Fruit fly (Drosophila melanogaster) whole organism, embryonic: ENCODE results near the gene CG18749.

Source experiments
- Abd-B ChIP-seq: fragments of 200-800 bp; sonication (Bioruptor generic); optimal IDR thresholded peaks from 2 replicates; lab custom pipeline; 2018; ENCODE audit warnings: missing biosample characterization, mild to moderate bottlenecking, missing genetic modification characterization, moderate library complexity
- Ada2b ChIP-seq: fragments of 200-800 bp; sonication (Bioruptor generic); IDR thresholded peaks from 2 replicates; pipeline ENCODE4 v1.3.6; 2022; ENCODE audit warnings: missing biosample characterization, missing genetic modification characterization
- Atf3 ChIP-seq: fragments of 200-800 bp; sonication (Bioruptor generic); optimal IDR thresholded peaks from 3 replicates; lab custom pipeline; 2016; ENCODE audit warnings: missing biosample characterization, missing genetic modification characterization
- CG10147 ChIP-seq: fragments of 200-800 bp; sonication (Bioruptor generic); optimal IDR thresholded peaks from 2 replicates; lab custom pipeline; 2019; ENCODE audit warnings: missing biosample characterization, mild to moderate bottlenecking, missing genetic modification characterization, moderate library complexity
- CG1024 ChIP-seq: fragments of 200-800 bp; sonication (Bioruptor generic); IDR thresholded peaks from 2 replicates; pipeline ENCODE4 v1.3.6; 2022; ENCODE audit warnings: missing biosample characterization, missing genetic modification characterization
- CG12744 ChIP-seq: fragments of 200-800 bp; sonication (Bioruptor generic); optimal IDR thresholded peaks from 2 replicates; lab custom pipeline; 2016; ENCODE audit warnings: missing biosample characterization, missing genetic modification characterization
- CG13296 ChIP-seq: fragments of 200-800 bp; sonication (Bioruptor generic); optimal IDR thresholded peaks from 3 replicates; lab custom pipeline; 2018; ENCODE audit warnings: missing biosample characterization, mild to moderate bottlenecking, missing genetic modification characterization
- CG14965 ChIP-seq: fragments of 200-800 bp; sonication (Bioruptor generic); optimal IDR thresholded peaks from 2 replicates; lab custom pipeline; 2016; ENCODE audit warnings: missing biosample characterization, missing genetic modification characterization, borderline replicate concordance
- CG16813 ChIP-seq: fragments of 200-800 bp; sonication (Bioruptor generic); IDR thresholded peaks from 3 replicates; pipeline ENCODE4 v1.3.6; 2022; ENCODE audit warnings: missing biosample characterization, missing genetic modification characterization; ENCODE audit not compliant: partially characterized antibody
- CG16863 ChIP-seq: fragments of 200-800 bp; sonication (Bioruptor generic); optimal IDR thresholded peaks from 3 replicates; lab custom pipeline; 2016; ENCODE audit warnings: missing biosample characterization, missing genetic modification characterization
- CG2202 ChIP-seq: fragments of 200-800 bp; sonication (Bioruptor generic); optimal IDR thresholded peaks from 2 replicates; lab custom pipeline; 2018; ENCODE audit warnings: missing biosample characterization, mild to moderate bottlenecking, missing genetic modification characterization
- CG32532 ChIP-seq: fragments of 200-800 bp; sonication (Bioruptor generic); IDR thresholded peaks from 2 replicates; pipeline ENCODE4 v1.3.6; 2022; ENCODE audit warnings: missing biosample characterization, missing genetic modification characterization
- CG32767 ChIP-seq: fragments of 200-800 bp; sonication (Bioruptor generic); IDR thresholded peaks from 2 replicates; pipeline ENCODE4 v1.3.6; 2022; ENCODE audit warnings: missing biosample characterization, missing genetic modification characterization
- CG33213 ChIP-seq: fragments of 200-800 bp; sonication (Bioruptor generic); optimal IDR thresholded peaks from 3 replicates; lab custom pipeline; 2016; ENCODE audit warnings: missing biosample characterization, missing genetic modification characterization
- CG33557 ChIP-seq: fragments of 200-800 bp; sonication (Bioruptor generic); optimal IDR thresholded peaks from 2 replicates; lab custom pipeline; 2019; ENCODE audit warnings: missing biosample characterization, mild to moderate bottlenecking, missing genetic modification characterization, moderate library complexity
- CG3838 ChIP-seq: fragments of 200-800 bp; sonication (Bioruptor generic); optimal IDR thresholded peaks from 3 replicates; lab custom pipeline; 2016; ENCODE audit warnings: missing biosample characterization, missing genetic modification characterization
- CG4282 ChIP-seq: fragments of 200-800 bp; sonication (Bioruptor generic); optimal IDR thresholded peaks from 2 replicates; lab custom pipeline; 2016; ENCODE audit warnings: missing biosample characterization, missing genetic modification characterization
- CG4820 ChIP-seq: fragments of 200-800 bp; sonication (Bioruptor generic); optimal IDR thresholded peaks from 3 replicates; lab custom pipeline; 2016; ENCODE audit warnings: missing biosample characterization, missing genetic modification characterization
- CG6272 ChIP-seq: fragments of 200-800 bp; sonication (Bioruptor generic); IDR thresholded peaks from 2 replicates; pipeline ENCODE4 v1.3.6; 2022; ENCODE audit warnings: missing biosample characterization, missing genetic modification characterization
- CG8281 ChIP-seq: fragments of 200-800 bp; sonication (Bioruptor generic); optimal IDR thresholded peaks from 2 replicates; lab custom pipeline; 2018; ENCODE audit warnings: missing biosample characterization, mild to moderate bottlenecking, missing genetic modification characterization, moderate library complexity
- Doc3 ChIP-seq: fragments of 200-800 bp; sonication (Bioruptor generic); IDR thresholded peaks from 3 replicates; pipeline ENCODE4 v1.3.6; 2022; ENCODE audit warnings: missing biosample characterization, missing genetic modification characterization; ENCODE audit not compliant: partially characterized antibody
- Dref ChIP-seq: fragments of 200-800 bp; sonication (Bioruptor generic); IDR thresholded peaks from 2 replicates; pipeline ENCODE4 v1.3.6; 2022; ENCODE audit warnings: missing biosample characterization, missing genetic modification characterization
- Eip74EF ChIP-seq, 2 experiments: fragments of 200-800 bp in 1 of 2; fragments of >200 bp in 1 of 2; sonication (Bioruptor generic) in 1 of 2; optimal IDR thresholded peaks; 2 replicates each; lab custom pipeline; 2017 to 2019; ENCODE audit warnings: missing biosample characterization in 2 of 2, missing genetic modification characterization in 2 of 2, mild to moderate bottlenecking in 1 of 2, moderate library complexity in 1 of 2
- HLHmδ ChIP-seq: fragments of 200-800 bp; sonication (Bioruptor generic); optimal IDR thresholded peaks from 2 replicates; lab custom pipeline; 2018; ENCODE audit warnings: missing biosample characterization, mild to moderate bottlenecking, missing genetic modification characterization, moderate library complexity
- Hand ChIP-seq: fragments of 200-800 bp; sonication (Bioruptor generic); optimal IDR thresholded peaks from 2 replicates; lab custom pipeline; 2017; ENCODE audit warnings: mild to moderate bottlenecking, missing biosample characterization, missing genetic modification reagents, missing genetic modification characterization
- MESR4 ChIP-seq: fragments of 200-800 bp; sonication (Bioruptor generic); optimal IDR thresholded peaks from 2 replicates; lab custom pipeline; 2018; ENCODE audit warnings: missing biosample characterization, mild to moderate bottlenecking, missing genetic modification characterization, moderate library complexity
- Max ChIP-seq: fragments of 200-800 bp; sonication (Bioruptor generic); optimal IDR thresholded peaks from 2 replicates; lab custom pipeline; 2016; ENCODE audit warnings: missing biosample characterization, mild to moderate bottlenecking, missing genetic modification characterization
- Stat92E ChIP-seq, 3 experiments: fragments of >200 bp in 2 of 3; fragments of 200-800 bp in 1 of 3; sonication (Bioruptor generic) in 1 of 3; optimal IDR thresholded peaks; 2 replicates each; lab custom pipeline; 2017 to 2019; ENCODE audit warnings: missing biosample characterization in 3 of 3, missing genetic modification characterization in 3 of 3, mild to moderate bottlenecking in 1 of 3, moderate library complexity in 1 of 3
- Taf1 ChIP-seq: fragments of 200-800 bp; sonication (Bioruptor generic); IDR thresholded peaks from 2 replicates; pipeline ENCODE4 v1.3.6; 2022; ENCODE audit warnings: missing biosample characterization, missing genetic modification characterization
- YL-1 ChIP-seq: fragments of 200-800 bp; sonication (Bioruptor generic); optimal IDR thresholded peaks from 3 replicates; lab custom pipeline; 2017; ENCODE audit warnings: missing biosample characterization, mild to moderate bottlenecking, missing genetic modification characterization
- abd-A ChIP-seq: fragments of 200-800 bp; sonication (Bioruptor generic); optimal IDR thresholded peaks from 3 replicates; lab custom pipeline; 2019; ENCODE audit warnings: missing biosample characterization, mild to moderate bottlenecking, missing genetic modification characterization, moderate library complexity
- ato ChIP-seq: fragments of 200-800 bp; sonication (Bioruptor generic); IDR thresholded peaks from 2 replicates; pipeline ENCODE4 v1.3.6; 2022; ENCODE audit warnings: missing biosample characterization, missing genetic modification characterization; ENCODE audit not compliant: partially characterized antibody
- br ChIP-seq: fragments of >200 bp; optimal IDR thresholded peaks from 2 replicates; lab custom pipeline; 2017
- btn ChIP-seq: fragments of 200-800 bp; sonication (Bioruptor generic); optimal IDR thresholded peaks from 2 replicates; lab custom pipeline; 2016; ENCODE audit warnings: missing biosample characterization, missing genetic modification characterization
- chm ChIP-seq: fragments of 200-800 bp; sonication (Bioruptor generic); IDR thresholded peaks from 2 replicates; pipeline ENCODE4 v1.3.6; 2022; ENCODE audit warnings: missing biosample characterization, missing genetic modification characterization
- ci ChIP-seq: fragments of 200-800 bp; sonication (Bioruptor generic); IDR thresholded peaks from 3 replicates; pipeline ENCODE4 v1.3.6; 2022; ENCODE audit warnings: missing biosample characterization, missing genetic modification characterization
- disco-r ChIP-seq: fragments of 200-800 bp; sonication (Bioruptor generic); optimal IDR thresholded peaks from 2 replicates; lab custom pipeline; 2016; ENCODE audit warnings: missing biosample characterization, missing genetic modification characterization
- dmrt99B ChIP-seq: fragments of 200-800 bp; sonication (Bioruptor generic); optimal IDR thresholded peaks from 2 replicates; lab custom pipeline; 2018; ENCODE audit warnings: missing biosample characterization, mild to moderate bottlenecking, missing genetic modification characterization, moderate library complexity
- her ChIP-seq: fragments of 200-800 bp; sonication (Bioruptor generic); optimal IDR thresholded peaks from 2 replicates; lab custom pipeline; 2016; ENCODE audit warnings: missing biosample characterization, missing genetic modification characterization
- mam ChIP-seq: fragments of 200-800 bp; sonication (Bioruptor generic); optimal IDR thresholded peaks from 3 replicates; lab custom pipeline; 2016; ENCODE audit warnings: missing biosample characterization, missing genetic modification characterization
- mld ChIP-seq: fragments of 200-800 bp; sonication (Bioruptor generic); IDR thresholded peaks from 3 replicates; pipeline ENCODE4 v1.3.6; 2022; ENCODE audit warnings: missing biosample characterization, missing genetic modification characterization; ENCODE audit not compliant: partially characterized antibody
- nmo ChIP-seq: fragments of 200-800 bp; sonication (Bioruptor generic); optimal IDR thresholded peaks from 2 replicates; lab custom pipeline; 2018; ENCODE audit warnings: missing biosample characterization, mild to moderate bottlenecking, missing genetic modification characterization, moderate library complexity
- nom ChIP-seq: fragments of 200-800 bp; sonication (Bioruptor generic); optimal IDR thresholded peaks from 2 replicates; lab custom pipeline; 2017; ENCODE audit warnings: missing biosample characterization, missing genetic modification characterization, mild to moderate bottlenecking, moderate library complexity, missing genetic modification reagents
- p53 ChIP-seq: fragments of 200-800 bp; sonication (Bioruptor generic); optimal IDR thresholded peaks from 2 replicates; lab custom pipeline; 2016; ENCODE audit warnings: missing biosample characterization, missing genetic modification characterization
- pros ChIP-seq: fragments of 200-800 bp; sonication (Bioruptor generic); optimal IDR thresholded peaks from 3 replicates; lab custom pipeline; 2019; ENCODE audit warnings: missing biosample characterization, mild to moderate bottlenecking, missing genetic modification characterization, moderate library complexity
- rib ChIP-seq: fragments of 200-800 bp; sonication (Bioruptor generic); IDR thresholded peaks from 2 replicates; pipeline ENCODE4 v1.3.6; 2022; ENCODE audit warnings: missing biosample characterization, missing genetic modification characterization
- schlank ChIP-seq: fragments of 200-800 bp; sonication (Bioruptor generic); optimal IDR thresholded peaks from 2 replicates; lab custom pipeline; 2018; ENCODE audit warnings: missing biosample characterization, mild to moderate bottlenecking, missing genetic modification characterization
- sob ChIP-seq: fragments of 200-800 bp; sonication (Bioruptor generic); IDR thresholded peaks from 2 replicates; pipeline ENCODE4 v1.3.6; 2022; ENCODE audit warnings: missing biosample characterization, missing genetic modification characterization
- tio ChIP-seq: fragments of 200-800 bp; sonication (Bioruptor generic); optimal IDR thresholded peaks from 2 replicates; lab custom pipeline; 2017; ENCODE audit warnings: missing biosample characterization, missing genetic modification characterization, inconsistent platforms
- tna ChIP-seq: fragments of 200-800 bp; sonication (Bioruptor generic); IDR thresholded peaks from 2 replicates; pipeline ENCODE4 v1.3.6; 2022; ENCODE audit warnings: missing biosample characterization, missing genetic modification characterization; ENCODE audit not compliant: partially characterized antibody

Gene CG18749

DNA sequence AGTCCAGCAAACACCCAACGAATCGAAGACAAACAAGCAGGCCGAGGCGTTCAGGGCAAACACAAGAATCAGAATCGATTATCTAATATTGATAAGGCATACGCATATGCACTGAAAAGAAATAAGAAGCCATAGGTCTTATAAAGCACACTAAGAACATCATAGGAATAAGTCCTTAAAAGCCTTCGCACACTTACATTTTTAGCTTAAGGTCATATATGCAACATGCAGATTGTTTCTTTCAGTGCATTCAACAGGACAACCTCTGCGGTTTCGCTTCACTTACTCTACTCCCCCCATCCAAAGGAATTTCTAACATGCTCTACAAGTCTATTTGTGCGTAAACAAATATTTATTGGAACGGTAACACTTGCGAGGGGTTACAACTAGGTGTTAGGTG is 31.3 kb upstream of the CG18749 start (continued):
- TF ChIP-seq mam (GFP tag; lab: Kevin White, UChicago) (no peak), CG16863 (GFP tag; lab: Kevin White, UChicago) (peak; percentile 70), Ada2b (GFP tag; lab: Robert Waterston, UW) (no peak), dmrt99B (tag; lab: Kevin White, UChicago) (peak; percentile 51), CG6272 (GFP tag; lab: Robert Waterston, UW) (no peak), Eip74EF (GFP tag; optimal IDR thresholded peaks at IDR 0.05; lab: Kevin White, UChicago) (no peak), Doc3 (GFP tag; lab: Robert Waterston, UW) (no peak), CG8281 (tag; lab: Kevin White, UChicago) (peak; percentile 34), schlank (tag; lab: Kevin White, UChicago) (no peak), pros (GFP tag; lab: Kevin White, UChicago) (peak; percentile 7), p53 (GFP tag; lab: Kevin White, UChicago) (peak; percentile 3), MESR4 (GFP tag; lab: Kevin White, UChicago) (no peak), br (lab: Kevin White, UChicago) (no peak), CG13296 (GFP tag; lab: Kevin White, UChicago) (no peak), mld (GFP tag; lab: Robert Waterston, UW) (no peak), Taf1 (GFP tag; lab: Robert Waterston, UW) (no peak), HLHmδ (GFP tag; lab: Kevin White, UChicago) (no peak), chm (GFP tag; lab: Robert Waterston, UW) (peak; percentile 84), nom (no peak), CG2202 (tag; lab: Kevin White, UChicago) (peak; percentile 31), CG33213 (GFP tag; lab: Kevin White, UChicago) (peak; percentile 18), Abd-B (peak; percentile 17), tio (GFP tag; lab: Kevin White, UChicago) (peak; percentile 46), abd-A (tag; lab: Kevin White, UChicago) (no peak), CG16813 (GFP tag; lab: Robert Waterston, UW) (no peak), CG33557 (peak; percentile 49), CG3838 (GFP tag; lab: Kevin White, UChicago) (peak; percentile 32), Hand (GFP tag; lab: Kevin White, UChicago) (no peak), nmo (peak; percentile 74), CG10147 (GFP tag; lab: Kevin White, UChicago) (no peak), CG12744 (GFP tag; lab: Kevin White, UChicago) (no peak), CG32532 (GFP tag; lab: Robert Waterston, UW) (peak; percentile 40; the same call in 1 of the 2 replicates), ci (GFP tag; lab: Robert Waterston, UW) (peak; percentile 70; the same call in 2 of the 3 replicates), tna (GFP tag; lab: Robert Waterston, UW) (no peak), disco-r (GFP tag; lab: Kevin White, UChicago) (no peak), CG32767 (GFP tag; lab: Robert Waterston, UW) (no peak), CG4282 (GFP tag; lab: Kevin White, UChicago) (no peak), Atf3 (GFP tag; lab: Kevin White, UChicago) (peak; percentile 66), Dref (no peak), sob (GFP tag; lab: Robert Waterston, UW) (peak; percentile 42; the same call in 1 of the 2 replicates), btn (GFP tag; lab: Kevin White, UChicago) (peak; percentile 57), CG14965 (GFP tag; lab: Kevin White, UChicago) (no peak), CG4820 (peak; percentile 71), Max (no peak), ato (GFP tag; lab: Robert Waterston, UW) (no peak), her (GFP tag; lab: Kevin White, UChicago) (peak; percentile 24), YL-1 (no peak), CG1024 (peak; percentile 55; the same call in 1 of the 2 replicates), rib (GFP tag; lab: Robert Waterston, UW) (no peak), Stat92E (GFP tag; optimal IDR thresholded peaks at IDR 0.05; lab: Kevin White, UChicago) (no peak)
